Worm (Caenorhabditis elegans): ENCODE measurements around the gene ddx-15.

Gene ddx-15

ce11 chrIII:5570814-5571443, 20.6 kb downstream of the ddx-15 start:
- TF ChIP-seq nhr-76 (tag; optimal IDR thresholded peaks at IDR 0.05) (no peak), ceh-43 (GFP tag; optimal IDR thresholded peaks at IDR 0.05) (no peak), bed-3 (GFP tag; optimal IDR thresholded peaks at IDR 0.05) (no peak), tbx-8 (GFP tag; optimal IDR thresholded peaks at IDR 0.05) (no peak), elt-1 (tag; optimal IDR thresholded peaks at IDR 0.05; ENCODE audit: borderline replicate concordance, insufficient read depth) (no peak), ceh-39 (tag; optimal IDR thresholded peaks at IDR 0.05) (no peak), ztf-11 (tag; optimal IDR thresholded peaks at IDR 0.05) (no peak), ham-2 (GFP tag; optimal IDR thresholded peaks at IDR 0.05) (no peak), cnd-1 (tag; optimal IDR thresholded peaks at IDR 0.05) (no peak)

ce11 chrIII:5568679-5569078, 22.8 kb downstream of the ddx-15 start, which contains the start of gene nspb-12:
TSS of gene nspb-12 (minus strand) at chrIII:5568779.
- no peak for TF ChIP-seq ztf-11 (tag; optimal IDR thresholded peaks at IDR 0.05)
- no peak for TF ChIP-seq lin-32 (GFP tag; optimal IDR thresholded peaks at IDR 0.05)
- no peak for TF ChIP-seq sem-2 (GFP tag; optimal IDR thresholded peaks at IDR 0.05)
- TF ChIP-seq nhr-12 (tag; optimal IDR thresholded peaks at IDR 0.05): no peak
- no peak for TF ChIP-seq pha-4 (tag; optimal IDR thresholded peaks at IDR 0.05)
- no peak for TF ChIP-seq hlh-1 (tag; optimal IDR thresholded peaks at IDR 0.05)
- no peak for TF ChIP-seq snpc-4 (tag; optimal IDR thresholded peaks at IDR 0.05)
- no peak for TF ChIP-seq bed-3 (GFP tag; optimal IDR thresholded peaks at IDR 0.05)
- TF ChIP-seq ceh-39 (tag; optimal IDR thresholded peaks at IDR 0.05): no peak
- TF ChIP-seq lin-13 (tag; optimal IDR thresholded peaks at IDR 0.05): no peak
- no peak for TF ChIP-seq lsy-2 (tag; optimal IDR thresholded peaks at IDR 0.05)
- TF ChIP-seq blmp-1 (tag; optimal IDR thresholded peaks at IDR 0.05): no peak
- TF ChIP-seq nhr-76 (tag; optimal IDR thresholded peaks at IDR 0.05): no peak
- no peak for TF ChIP-seq nhr-237 (tag; optimal IDR thresholded peaks at IDR 0.05)
- no peak for TF ChIP-seq ces-1 (GFP tag; optimal IDR thresholded peaks at IDR 0.05)

ce11 chrIII:5568265-5568664, 23.3 kb downstream of the ddx-15 start:
- TF ChIP-seq sem-2 (GFP tag; optimal IDR thresholded peaks at IDR 0.05): no peak
- no peak for TF ChIP-seq nhr-28 (tag; optimal IDR thresholded peaks at IDR 0.05)
- no peak for TF ChIP-seq elt-1 (tag; optimal IDR thresholded peaks at IDR 0.05; ENCODE audit: borderline replicate concordance, insufficient read depth)
- TF ChIP-seq hlh-1 (tag; optimal IDR thresholded peaks at IDR 0.05): no peak
- no peak for TF ChIP-seq drap-1 (GFP tag; optimal IDR thresholded peaks at IDR 0.05)
- no peak for TF ChIP-seq ceh-83 (GFP tag; optimal IDR thresholded peaks at IDR 0.05)
- TF ChIP-seq mep-1 (tag; optimal IDR thresholded peaks at IDR 0.05): no peak
- no peak for TF ChIP-seq unc-120 (tag; optimal IDR thresholded peaks at IDR 0.05; ENCODE audit: poor library complexity, severe bottlenecking)
- no peak for TF ChIP-seq nhr-12 (tag; optimal IDR thresholded peaks at IDR 0.05)
- TF ChIP-seq tbx-8 (GFP tag; optimal IDR thresholded peaks at IDR 0.05): no peak
- no peak for TF ChIP-seq lin-13 (tag; optimal IDR thresholded peaks at IDR 0.05)
- TF ChIP-seq lin-32 (GFP tag; optimal IDR thresholded peaks at IDR 0.05): no peak
- no peak for TF ChIP-seq ces-1 (GFP tag; optimal IDR thresholded peaks at IDR 0.05)
- no peak for TF ChIP-seq ceh-39 (tag; optimal IDR thresholded peaks at IDR 0.05)
- no peak for TF ChIP-seq M03D4.4 (tag; optimal IDR thresholded peaks at IDR 0.05)
- no peak for TF ChIP-seq lsy-2 (tag; optimal IDR thresholded peaks at IDR 0.05)
- no peak for TF ChIP-seq nhr-76 (tag; optimal IDR thresholded peaks at IDR 0.05)

- TF ChIP-seq nhr-237 (tag; optimal IDR thresholded peaks at IDR 0.05) (no peak), ham-2 (GFP tag; optimal IDR thresholded peaks at IDR 0.05) (no peak), ces-1 (GFP tag; optimal IDR thresholded peaks at IDR 0.05) (no peak), unc-39 (tag; optimal IDR thresholded peaks at IDR 0.05) (no peak), mls-2 (tag; optimal IDR thresholded peaks at IDR 0.05) (no peak), hlh-1 (tag; optimal IDR thresholded peaks at IDR 0.05) (no peak), nhr-28 (tag; optimal IDR thresholded peaks at IDR 0.05) (no peak), elt-1 (tag; optimal IDR thresholded peaks at IDR 0.05; ENCODE audit: borderline replicate concordance, insufficient read depth) (no peak), mep-1 (tag; optimal IDR thresholded peaks at IDR 0.05) (no peak), lin-32 (GFP tag; optimal IDR thresholded peaks at IDR 0.05) (no peak), lsy-2 (tag; optimal IDR thresholded peaks at IDR 0.05) (no peak), flh-1 (GFP tag; optimal IDR thresholded peaks at IDR 0.05) (no peak), sptf-1 (tag; optimal IDR thresholded peaks at IDR 0.05) (no peak), nhr-12 (tag; optimal IDR thresholded peaks at IDR 0.05) (no peak)
These were observed 25.0 kb downstream of the ddx-15 start for ce11 chrIII:5566496-5566895.

- no peak for TF ChIP-seq ham-2 (GFP tag; optimal IDR thresholded peaks at IDR 0.05)
- no peak for TF ChIP-seq unc-39 (tag; optimal IDR thresholded peaks at IDR 0.05)
- no peak for TF ChIP-seq elt-1 (tag; optimal IDR thresholded peaks at IDR 0.05; ENCODE audit: borderline replicate concordance, insufficient read depth)
- TF ChIP-seq pha-4 (tag; optimal IDR thresholded peaks at IDR 0.05): no peak
- peak; percentile 47 for TF ChIP-seq unc-120 (tag; optimal IDR thresholded peaks at IDR 0.05; ENCODE audit: poor library complexity, severe bottlenecking)
- TF ChIP-seq ztf-11 (tag; optimal IDR thresholded peaks at IDR 0.05): no peak
These were observed 25.8 kb downstream of the ddx-15 start for ce11 chrIII:5565699-5566098.
